Worm (Caenorhabditis elegans) whole organism, mixed stage, embryonic: ENCODE results near the gene str-57.

Source experiments
- ceh-83 ChIP-seq: fragments of 200-800 bp; sonication (Bioruptor generic); optimal IDR thresholded peaks from 2 replicates; lab custom pipeline; 2018; ENCODE audit warnings: mild to moderate bottlenecking, missing genetic modification characterization, missing compliant biosample characterization
- ces-1 ChIP-seq: fragments of 150-350 bp; optimal IDR thresholded peaks from 2 replicates; lab custom pipeline; 2014; ENCODE audit warnings: missing biosample characterization, missing genetic modification reagents, missing genetic modification characterization
- drap-1 ChIP-seq: fragments of 200-800 bp; sonication (Bioruptor generic); optimal IDR thresholded peaks from 3 replicates; lab custom pipeline; 2018; ENCODE audit warnings: mild to moderate bottlenecking, missing genetic modification characterization, missing compliant biosample characterization
- lin-13 ChIP-seq: fragments of 150-350 bp; optimal IDR thresholded peaks from 2 replicates; lab custom pipeline; 2014; ENCODE audit warnings: missing biosample characterization, missing genetic modification characterization
- mab-5 ChIP-seq: fragments of 150-350 bp; optimal IDR thresholded peaks from 2 replicates; lab custom pipeline; 2014; ENCODE audit warnings: missing biosample characterization, missing genetic modification characterization
- nhr-2 ChIP-seq: fragments of 150-350 bp; optimal IDR thresholded peaks from 2 replicates; lab custom pipeline; 2014; ENCODE audit warnings: missing biosample characterization, missing genetic modification characterization
- nhr-237 ChIP-seq: fragments of 150-350 bp; optimal IDR thresholded peaks from 2 replicates; lab custom pipeline; 2014; ENCODE audit warnings: missing biosample characterization, missing genetic modification characterization
- snpc-4 ChIP-seq: fragments of 150-350 bp; optimal IDR thresholded peaks from 2 replicates; lab custom pipeline; 2014; ENCODE audit warnings: missing biosample characterization, missing genetic modification characterization
- tbx-8 ChIP-seq: fragments of 200-800 bp; sonication (Bioruptor generic); optimal IDR thresholded peaks from 2 replicates; lab custom pipeline; 2018; ENCODE audit warnings: mild to moderate bottlenecking, missing genetic modification characterization, moderate library complexity, missing compliant biosample characterization
- unc-62 ChIP-seq: fragments of 150-350 bp; optimal IDR thresholded peaks from 2 replicates; lab custom pipeline; 2014; ENCODE audit warnings: missing biosample characterization, missing genetic modification reagents, missing genetic modification characterization
- ztf-11 ChIP-seq: fragments of 150-350 bp; optimal IDR thresholded peaks from 2 replicates; lab custom pipeline; 2014; ENCODE audit warnings: missing biosample characterization, missing genetic modification characterization

DNA sequence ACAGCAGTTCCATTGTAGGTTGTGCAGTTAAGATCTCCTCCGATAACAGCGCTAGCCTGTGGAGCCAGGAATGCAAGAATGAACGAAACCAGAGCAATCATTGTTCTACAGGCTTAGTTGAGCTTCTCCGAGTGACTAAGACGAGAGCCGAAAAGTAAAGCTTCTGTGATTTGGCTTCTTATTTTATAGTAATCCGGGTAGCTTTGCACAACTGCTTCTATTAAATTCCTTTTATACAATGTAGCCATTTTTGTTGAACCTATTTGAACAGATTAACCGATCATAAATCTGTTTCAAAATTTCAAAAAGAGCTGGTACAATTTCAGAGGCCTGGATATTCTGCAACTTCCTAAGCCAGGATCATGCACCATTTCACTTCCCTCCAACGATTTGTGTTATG, 47.0 kb downstream of the str-57 start, which contains the start of gene F35E8.9:
- TF ChIP-seq ztf-11 (tag; lab: Kevin White, UChicago), result no peak
- no peak for TF ChIP-seq mab-5 (tag; lab: Kevin White, UChicago)
- TF ChIP-seq ces-1, result no peak
- no peak for TF ChIP-seq drap-1
- TF ChIP-seq lin-13, result no peak
- TF ChIP-seq nhr-2, result no peak
- no peak for TF ChIP-seq unc-62 (GFP tag; lab: Kevin White, UChicago)
- no peak for TF ChIP-seq nhr-237 (tag; lab: Kevin White, UChicago)
- no peak for TF ChIP-seq tbx-8 (GFP tag; lab: Kevin White, UChicago)
- no peak for TF ChIP-seq snpc-4 (tag; lab: Kevin White, UChicago)
- no peak for TF ChIP-seq ceh-83
